Worm (Caenorhabditis elegans): ENCODE measurements around the gene fkh-9.

- TF ChIP-seq snpc-4 (tag; optimal IDR thresholded peaks at IDR 0.05) = no peak
- no peak for TF ChIP-seq ZK546.5 (tag; optimal IDR thresholded peaks at IDR 0.05)
Measured at ce11 chrX:3871578-3872234, 44.9 kb upstream of the fkh-9 start.
